Worm (Caenorhabditis elegans) whole organism, L4 larva: ENCODE results near the gene slc-17.4.

ENCODE experiments used
- R02D3.7 ChIP-seq: fragments of 150-350 bp; sonication (generic microtip); optimal IDR thresholded peaks from 3 replicates; lab custom pipeline; 2014; ENCODE audit warnings: missing biosample characterization, missing genetic modification characterization
- T26A8.4 ChIP-seq: fragments of 200-800 bp; sonication (Bioruptor generic); IDR thresholded peaks from 2 replicates; pipeline ENCODE4 v1.3.6; 2022; ENCODE audit warnings: missing genetic modification characterization, missing compliant biosample characterization
- Y105C5A.15 ChIP-seq: fragments of 200-800 bp; sonication (Bioruptor generic); IDR thresholded peaks from 2 replicates; pipeline ENCODE4 v1.3.6; 2022; ENCODE audit warnings: missing genetic modification characterization, missing compliant biosample characterization
- Y5F2A.4 ChIP-seq: fragments of 200-800 bp; sonication (Bioruptor generic); optimal IDR thresholded peaks from 2 replicates; lab custom pipeline; 2018; ENCODE audit warnings: mild to moderate bottlenecking, missing genetic modification characterization, missing compliant biosample characterization
- Y75B8A.6 ChIP-seq: fragments of 200-800 bp; sonication (Bioruptor generic); IDR thresholded peaks from 2 replicates; pipeline ENCODE4 v1.3.6; 2022; ENCODE audit warnings: missing genetic modification reagents, missing genetic modification characterization, missing compliant biosample characterization
- ZK546.5 ChIP-seq, 2 experiments: sonication (generic microtip); optimal IDR thresholded peaks; 2 replicates each; lab custom pipeline; 2017; ENCODE audit warnings: missing biosample characterization in 2 of 2, missing genetic modification characterization in 2 of 2
- aha-1 ChIP-seq: fragments of 150-350 bp; peaks from one replicate; lab custom pipeline; 2014; ENCODE audit warnings: missing biosample characterization, missing genetic modification characterization
- aly-2 ChIP-seq: sonication (generic microtip); optimal IDR thresholded peaks from 2 replicates; lab custom pipeline; 2018; ENCODE audit warnings: missing biosample characterization, missing genetic modification characterization
- ama-1 ChIP-seq: fragments of 150-350 bp; optimal IDR thresholded peaks from 2 replicates; lab custom pipeline; 2014; ENCODE audit warnings: inconsistent platforms, mixed read lengths
- arid-1 ChIP-seq: fragments of 200-800 bp; sonication (Bioruptor generic); conservative IDR thresholded peaks from 2 replicates; pipeline ENCODE4 v1.3.6; 2022; ENCODE audit warnings: missing genetic modification reagents, missing genetic modification characterization, missing compliant biosample characterization
- ceh-32 ChIP-seq: sonication (generic microtip); optimal IDR thresholded peaks from 2 replicates; lab custom pipeline; 2016; ENCODE audit warnings: mild to moderate bottlenecking, missing genetic modification characterization, missing compliant biosample characterization; ENCODE audit not compliant: poor library complexity
- ceh-82 ChIP-seq: sonication (generic microtip); optimal IDR thresholded peaks from 2 replicates; lab custom pipeline; 2017; ENCODE audit warnings: missing biosample characterization, missing genetic modification characterization
- ces-1 ChIP-seq: fragments of 150-350 bp; sonication (generic microtip); optimal IDR thresholded peaks from 4 replicates; lab custom pipeline; 2014; ENCODE audit warnings: missing biosample characterization, missing genetic modification reagents, missing genetic modification characterization
- cey-2 ChIP-seq: sonication (generic microtip); optimal IDR thresholded peaks from 3 replicates; lab custom pipeline; 2017; ENCODE audit warnings: missing genetic modification characterization, mild to moderate bottlenecking, missing compliant biosample characterization, antibody characterized with exemption, borderline replicate concordance; ENCODE audit not compliant: insufficient read depth
- daf-16 ChIP-seq, 3 experiments: sonication (generic microtip); optimal IDR thresholded peaks; 2 replicates each; lab custom pipeline; 2016 to 2017; ENCODE audit warnings: missing genetic modification characterization in 3 of 3, missing genetic modification reagents in 3 of 3, mild to moderate bottlenecking in 2 of 3, missing compliant biosample characterization in 2 of 3, missing biosample characterization in 1 of 3, moderate library complexity in 1 of 3
- daf-19 ChIP-seq: fragments of 200-800 bp; sonication (Bioruptor generic); conservative IDR thresholded peaks from 2 replicates; pipeline ENCODE4 v1.3.6; 2022; ENCODE audit warnings: missing genetic modification characterization, missing compliant biosample characterization
- daf-8 ChIP-seq: fragments of 200-800 bp; sonication (Bioruptor generic); IDR thresholded peaks from 2 replicates; pipeline ENCODE4 v1.3.6; 2022; ENCODE audit warnings: missing genetic modification characterization, missing compliant biosample characterization
- duxl-1 ChIP-seq: sonication (generic microtip); optimal IDR thresholded peaks from 2 replicates; lab custom pipeline; 2016; ENCODE audit warnings: mild to moderate bottlenecking, missing genetic modification characterization, moderate library complexity, missing compliant biosample characterization; ENCODE audit not compliant: poor library complexity
- egl-43 ChIP-seq: fragments of 200-800 bp; sonication (Bioruptor generic); IDR thresholded peaks from 2 replicates; pipeline ENCODE4 v1.3.6; 2022; ENCODE audit warnings: missing genetic modification reagents, missing genetic modification characterization, missing compliant biosample characterization
- hmg-1.1 ChIP-seq: fragments of 200-800 bp; sonication (Bioruptor generic); IDR thresholded peaks from 2 replicates; pipeline ENCODE4 v1.3.6; 2022; ENCODE audit warnings: missing genetic modification reagents, missing genetic modification characterization, missing compliant biosample characterization
- lim-7 ChIP-seq: fragments of 200-800 bp; sonication (Bioruptor generic); IDR thresholded peaks from 2 replicates; pipeline ENCODE4 v1.3.6; 2022; ENCODE audit warnings: missing genetic modification characterization, missing compliant biosample characterization
- lin-1 ChIP-seq: fragments of 200-800 bp; sonication (Bioruptor generic); IDR thresholded peaks from 2 replicates; pipeline ENCODE4 v1.3.6; 2022; ENCODE audit warnings: missing genetic modification reagents, missing genetic modification characterization, missing compliant biosample characterization
- lin-38 ChIP-seq: fragments of 200-800 bp; sonication (Bioruptor generic); IDR thresholded peaks from 2 replicates; pipeline ENCODE4 v1.3.6; 2022; ENCODE audit warnings: missing genetic modification reagents, missing genetic modification characterization, missing compliant biosample characterization
- madf-9 ChIP-seq: fragments of 200-800 bp; sonication (Bioruptor generic); conservative IDR thresholded peaks from 2 replicates; pipeline ENCODE4 v1.3.6; 2022; ENCODE audit warnings: missing genetic modification reagents, missing genetic modification characterization, missing compliant biosample characterization
- mdl-1 ChIP-seq, 2 experiments: fragments of 150-350 bp in 1 of 2; sonication (generic microtip) in 1 of 2; optimal IDR thresholded peaks; 2 replicates each; lab custom pipeline; 2014 to 2017; ENCODE audit warnings: missing biosample characterization in 2 of 2, missing genetic modification characterization in 2 of 2
- mdt-29 ChIP-seq: fragments of 200-800 bp; sonication (Bioruptor generic); IDR thresholded peaks from 2 replicates; pipeline ENCODE4 v1.3.6; 2022; ENCODE audit warnings: missing genetic modification reagents, missing genetic modification characterization, missing compliant biosample characterization
- mxl-2 ChIP-seq: fragments of 200-800 bp; sonication (Bioruptor generic); conservative IDR thresholded peaks from 2 replicates; pipeline ENCODE4 v1.3.6; 2022; ENCODE audit warnings: missing genetic modification reagents, missing genetic modification characterization, missing compliant biosample characterization
- nhr-10 ChIP-seq: fragments of 150-350 bp; optimal IDR thresholded peaks from 2 replicates; lab custom pipeline; 2014; ENCODE audit warnings: missing biosample characterization, missing genetic modification characterization
- nhr-25 ChIP-seq: sonication (generic microtip); optimal IDR thresholded peaks from 2 replicates; lab custom pipeline; 2017; ENCODE audit warnings: missing genetic modification characterization, mild to moderate bottlenecking, missing compliant biosample characterization, antibody characterized with exemption, moderate library complexity, borderline replicate concordance; ENCODE audit not compliant: insufficient read depth
- nhr-41 ChIP-seq: fragments of 200-800 bp; sonication (Bioruptor generic); IDR thresholded peaks from 2 replicates; pipeline ENCODE4 v1.3.6; 2022; ENCODE audit warnings: missing genetic modification reagents, missing genetic modification characterization, missing compliant biosample characterization
- nhr-42 ChIP-seq: fragments of 200-800 bp; sonication (Bioruptor generic); IDR thresholded peaks from 2 replicates; pipeline ENCODE4 v1.3.6; 2022; ENCODE audit warnings: missing genetic modification characterization, missing compliant biosample characterization
- nhr-76 ChIP-seq: fragments of 150-350 bp; optimal IDR thresholded peaks from 2 replicates; lab custom pipeline; 2014; ENCODE audit warnings: missing biosample characterization, missing genetic modification characterization
- nhr-77 ChIP-seq: fragments of 150-350 bp; optimal IDR thresholded peaks from 2 replicates; lab custom pipeline; 2014; ENCODE audit warnings: missing biosample characterization, missing genetic modification characterization
- php-3 ChIP-seq: fragments of 200-800 bp; sonication (Bioruptor generic); IDR thresholded peaks from 2 replicates; pipeline ENCODE4 v1.3.6; 2022; ENCODE audit warnings: missing genetic modification reagents, missing genetic modification characterization, missing compliant biosample characterization
- pqm-1 ChIP-seq: sonication (generic microtip); optimal IDR thresholded peaks from 2 replicates; lab custom pipeline; 2017; ENCODE audit warnings: missing biosample characterization, missing genetic modification characterization
- snpc-1.2 ChIP-seq: fragments of 200-800 bp; sonication (Bioruptor generic); IDR thresholded peaks from 2 replicates; pipeline ENCODE4 v1.3.6; 2022; ENCODE audit warnings: missing genetic modification reagents, missing genetic modification characterization, missing compliant biosample characterization
- snpc-4 ChIP-seq: fragments of 150-350 bp; optimal IDR thresholded peaks from 2 replicates; lab custom pipeline; 2014; ENCODE audit warnings: missing biosample characterization, missing genetic modification characterization
- unc-62 ChIP-seq, 3 experiments: fragments of 150-350 bp in 1 of 3; sonication (generic microtip); optimal IDR thresholded peaks in 2 of 3; peaks in 1 of 3; 1 replicate in 1 of 3; 2 replicates in 2 of 3; lab custom pipeline; 2014 to 2017; ENCODE audit warnings: missing biosample characterization in 3 of 3, missing genetic modification characterization in 3 of 3, missing genetic modification reagents in 3 of 3, missing genotype in 1 of 3
- vab-7 ChIP-seq: fragments of 200-800 bp; sonication (Bioruptor generic); IDR thresholded peaks from 2 replicates; pipeline ENCODE4 v1.3.6; 2022; ENCODE audit warnings: missing genetic modification reagents, missing genetic modification characterization, missing compliant biosample characterization
- zag-1 ChIP-seq: fragments of 150-350 bp; optimal IDR thresholded peaks from 2 replicates; lab custom pipeline; 2014; ENCODE audit warnings: missing biosample characterization, missing genetic modification characterization
- zip-11 ChIP-seq: fragments of 200-800 bp; sonication (Bioruptor generic); IDR thresholded peaks from 2 replicates; pipeline ENCODE4 v1.3.6; 2022; ENCODE audit warnings: missing genetic modification characterization, missing compliant biosample characterization
- zip-2 ChIP-seq: fragments of 150-350 bp; optimal IDR thresholded peaks from 2 replicates; lab custom pipeline; 2014; ENCODE audit warnings: missing biosample characterization, missing genetic modification characterization

Gene slc-17.4

ce11 chrIV:17279592-17280440, 11.7 kb downstream of the slc-17.4 start (continued):
- TF ChIP-seq aly-2 (tag; lab: Kevin White, UChicago) (peak; percentile 81), mdt-29 (0 out of 2 replicates have a peak, but pooled peaks have one; percentile 7), ceh-82 (tag; lab: Kevin White, UChicago) (no peak), daf-8 (GFP tag; lab: Robert Waterston, UW) (no peak), php-3 (GFP tag; lab: Robert Waterston, UW) (peak; percentile 34; the same call in 1 of the 2 replicates), Y75B8A.6 (GFP tag; lab: Robert Waterston, UW) (no peak), madf-9 (GFP tag; lab: Robert Waterston, UW) (no peak)

ce11 chrIV:17278861-17279591, 12.5 kb downstream of the slc-17.4 start, which contains the start of gene hsp-1:
hsp-1 (plus strand) TSS chrIV:17278959.
- 0 out of 2 replicates have a peak, but pooled peaks have one; percentile 70 for TF ChIP-seq snpc-1.2 (GFP tag; lab: Robert Waterston, UW)
- peak; percentile 54; the same call in 1 of the 2 replicates for TF ChIP-seq daf-19 (GFP tag; lab: Robert Waterston, UW)
- TF ChIP-seq mdt-29, result 0 out of 2 replicates have a peak, but pooled peaks have one; percentile 35
- no peak for TF ChIP-seq Y105C5A.15 (GFP tag; lab: Robert Waterston, UW)
- peak; percentile 67; the same call in 1 of the 2 replicates for TF ChIP-seq vab-7 (GFP tag; lab: Robert Waterston, UW)
- peak; percentile 4 for TF ChIP-seq duxl-1
- TF ChIP-seq ces-1 (GFP tag; lab: Kevin White, UChicago), result no peak
- TF ChIP-seq unc-62 (GFP tag; optimal IDR thresholded peaks at IDR 0.05 in 1 of 2; lab: Kevin White, UChicago), result peak in 1 of 2 experiments; percentile 23
- no peak for TF ChIP-seq unc-62 (tag; optimal IDR thresholded peaks at IDR 0.05; lab: Kevin White, UChicago)
- no peak for TF ChIP-seq php-3 (GFP tag; lab: Robert Waterston, UW)
- TF ChIP-seq nhr-41 (GFP tag; lab: Robert Waterston, UW), result no peak
- peak; percentile 3; the same call in 1 of the 2 replicates for TF ChIP-seq egl-43
- TF ChIP-seq ama-1 (lab: Kevin White, UChicago), result peak; percentile 82
- TF ChIP-seq hmg-1.1 (GFP tag; lab: Robert Waterston, UW), result no peak
- TF ChIP-seq nhr-77, result no peak
- no peak for TF ChIP-seq zip-2 (tag; lab: Kevin White, UChicago)
- TF ChIP-seq arid-1 (GFP tag; lab: Robert Waterston, UW), result peak; percentile 58; the same call in 1 of the 2 replicates
- peak in 1 of 2 experiments; percentile 2 for TF ChIP-seq daf-16 (GFP tag; optimal IDR thresholded peaks at IDR 0.05; lab: Kevin White, UChicago)
- TF ChIP-seq daf-16 (tag; optimal IDR thresholded peaks at IDR 0.05; lab: Kevin White, UChicago), result no peak
- peak; percentile 74 for TF ChIP-seq lim-7
- peak; percentile 33; the same call in 1 of the 2 replicates for TF ChIP-seq Y75B8A.6 (GFP tag; lab: Robert Waterston, UW)
- TF ChIP-seq mxl-2 (GFP tag; lab: Robert Waterston, UW), result 0 out of 2 replicates have a peak, but pooled peaks have one; percentile 2
- no peak for TF ChIP-seq T26A8.4
- no peak for TF ChIP-seq pqm-1 (tag; lab: Kevin White, UChicago)
- peak; percentile 96 for TF ChIP-seq aha-1 (tag; lab: Kevin White, UChicago)

- TF ChIP-seq ZK546.5 (tag; optimal IDR thresholded peaks at IDR 0.05; lab: Kevin White, UChicago), result peak in 1 of 2 experiments; percentile 66
- no peak for TF ChIP-seq R02D3.7 (tag; lab: Kevin White, UChicago)
- TF ChIP-seq mxl-2 (GFP tag; lab: Robert Waterston, UW), result peak; percentile 64; the same call in 1 of the 2 replicates
- TF ChIP-seq nhr-25 (tag; lab: Kevin White, UChicago), result peak; percentile 96
- TF ChIP-seq nhr-42 (GFP tag; lab: Robert Waterston, UW), result peak; percentile 90
- TF ChIP-seq mdl-1 (tag; optimal IDR thresholded peaks at IDR 0.05; lab: Kevin White, UChicago), result peak; percentile 47 to 79
- no peak for TF ChIP-seq ama-1 (lab: Kevin White, UChicago)
- TF ChIP-seq nhr-10, result peak; percentile 88
- TF ChIP-seq zag-1 (tag; lab: Kevin White, UChicago), result peak; percentile 79
- no peak for TF ChIP-seq cey-2
- peak; percentile 94 for TF ChIP-seq egl-43
- peak; percentile 78 for TF ChIP-seq nhr-76 (tag; lab: Kevin White, UChicago)
- TF ChIP-seq zip-11 (GFP tag; lab: Robert Waterston, UW), result 0 out of 2 replicates have a peak, but pooled peaks have one; percentile 24
- peak; percentile 55 for TF ChIP-seq php-3 (GFP tag; lab: Robert Waterston, UW)
- TF ChIP-seq lin-1, result peak; percentile 60; the same call in 1 of the 2 replicates
- peak; percentile 55 for TF ChIP-seq Y5F2A.4
- TF ChIP-seq ceh-32 (tag; lab: Kevin White, UChicago), result peak; percentile 32
- TF ChIP-seq snpc-4, result peak; percentile 27
- TF ChIP-seq lin-38 (GFP tag; lab: Robert Waterston, UW), result peak; percentile 90
These were observed 13.2 kb downstream of the slc-17.4 start for ce11 chrIV:17278363-17278762.
